Fruit fly (Drosophila melanogaster) whole organism: ENCODE data around the gene GstT4.

Experiments
- CG8478 ChIP-seq: fragments of >200 bp; optimal IDR thresholded peaks from 2 replicates; lab custom pipeline; 2018; ENCODE audit warnings: inconsistent platforms
- Dll ChIP-seq: fragments of >200 bp; optimal IDR thresholded peaks from 2 replicates; lab custom pipeline; 2017
- EcR ChIP-seq, 2 experiments: fragments of >200 bp; optimal IDR thresholded peaks; 2 replicates each; lab custom pipeline; 2017; ENCODE audit warnings: missing biosample characterization in 2 of 2, missing genetic modification characterization in 2 of 2, missing genetic modification reagents in 2 of 2
- pan ChIP-seq: fragments of >200 bp; optimal IDR thresholded peaks from 2 replicates; lab custom pipeline; 2017
- psq ChIP-seq: fragments of >200 bp; optimal IDR thresholded peaks from 2 replicates; lab custom pipeline; 2017
- usp ChIP-seq: fragments of >200 bp; optimal IDR thresholded peaks from 2 replicates; lab custom pipeline; 2017; ENCODE audit warnings: missing biosample characterization, missing genetic modification characterization, mixed read lengths

GstT4 gene

DNA sequence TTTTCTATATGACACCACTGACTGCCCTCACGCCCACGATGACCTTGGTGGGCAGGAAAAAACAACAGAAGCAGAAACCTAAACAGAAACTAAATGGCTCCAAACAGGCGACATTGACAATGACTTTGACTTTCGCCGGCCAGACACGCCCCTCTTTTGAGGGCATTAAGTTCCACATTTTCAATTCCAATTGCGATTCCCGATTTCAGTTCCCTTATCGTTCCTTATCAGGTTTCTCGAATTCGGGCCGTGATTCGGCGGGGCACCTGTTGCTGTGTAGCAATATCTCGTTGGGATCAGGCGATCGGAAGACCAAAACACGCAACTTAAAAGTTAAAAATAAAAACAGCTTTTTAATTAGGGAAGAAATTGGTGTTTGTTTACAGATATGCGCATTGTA, 3.1 kb downstream of the GstT4 start:
- TF ChIP-seq usp (GFP tag; lab: Kevin White, UChicago) (no peak), Dll (lab: Kevin White, UChicago) (no peak), psq (lab: Kevin White, UChicago) (no peak), CG8478 (lab: Kevin White, UChicago) (no peak), pan (lab: Kevin White, UChicago) (no peak), EcR (GFP tag; optimal IDR thresholded peaks at IDR 0.05; lab: Kevin White, UChicago) (no peak)

DNA sequence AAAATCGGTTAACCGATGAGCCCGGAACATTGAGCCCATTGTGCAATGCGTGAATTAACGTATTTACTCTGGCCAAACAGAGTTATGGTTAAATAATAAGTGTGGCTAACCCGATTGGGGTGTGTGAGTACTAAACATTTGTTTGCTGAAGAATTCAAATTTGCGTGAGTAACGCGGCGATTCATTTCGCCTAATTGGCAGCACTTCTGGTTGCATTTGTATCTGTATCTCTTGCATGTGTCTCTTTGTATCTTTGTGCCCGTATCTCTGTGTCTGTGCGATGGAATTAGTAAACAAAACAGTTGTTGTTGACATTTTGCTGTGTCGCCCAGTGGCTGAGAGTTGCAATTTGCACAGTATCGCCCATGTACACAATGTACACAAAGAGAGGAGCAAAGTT, 6.3 kb downstream of the GstT4 start:
- no peak for TF ChIP-seq pan (lab: Kevin White, UChicago)
- TF ChIP-seq CG8478 (lab: Kevin White, UChicago): no peak
- no peak for TF ChIP-seq Dll (lab: Kevin White, UChicago)
- TF ChIP-seq psq (lab: Kevin White, UChicago): no peak
- TF ChIP-seq usp (GFP tag; lab: Kevin White, UChicago): no peak
- no peak for TF ChIP-seq EcR (GFP tag; optimal IDR thresholded peaks at IDR 0.05; lab: Kevin White, UChicago)

DNA sequence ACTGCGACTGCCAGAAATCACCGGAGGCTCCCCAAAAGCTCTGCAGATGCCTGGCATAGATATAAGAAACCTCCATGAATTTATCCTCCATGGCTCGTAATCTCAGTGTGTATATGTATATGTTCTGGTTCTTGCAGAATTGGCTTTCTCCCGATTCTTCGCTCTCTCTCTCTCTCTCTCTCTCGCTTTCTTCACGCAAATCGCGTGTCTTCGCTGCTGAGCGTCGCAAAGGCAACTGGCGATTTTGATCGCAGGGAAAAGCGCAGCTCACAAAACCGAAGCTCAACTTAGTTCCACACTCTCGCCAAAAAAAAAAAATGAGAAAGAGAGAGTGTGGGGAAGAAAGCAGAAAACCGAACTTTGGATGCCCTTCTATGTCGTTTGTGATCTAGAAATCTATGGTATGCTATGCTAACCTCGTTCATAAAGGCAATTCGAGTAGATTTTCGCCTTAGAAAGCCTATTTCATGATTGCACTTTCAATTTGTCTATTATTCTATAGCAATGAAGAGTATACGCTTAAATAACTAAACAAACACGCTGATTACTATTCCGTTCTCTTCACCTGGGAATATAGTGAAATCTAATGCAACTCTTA, 6.9 kb downstream of the GstT4 start:
- TF ChIP-seq psq (lab: Kevin White, UChicago) (no peak), pan (lab: Kevin White, UChicago) (no peak), Dll (lab: Kevin White, UChicago) (peak; percentile 74), CG8478 (lab: Kevin White, UChicago) (no peak)

DNA sequence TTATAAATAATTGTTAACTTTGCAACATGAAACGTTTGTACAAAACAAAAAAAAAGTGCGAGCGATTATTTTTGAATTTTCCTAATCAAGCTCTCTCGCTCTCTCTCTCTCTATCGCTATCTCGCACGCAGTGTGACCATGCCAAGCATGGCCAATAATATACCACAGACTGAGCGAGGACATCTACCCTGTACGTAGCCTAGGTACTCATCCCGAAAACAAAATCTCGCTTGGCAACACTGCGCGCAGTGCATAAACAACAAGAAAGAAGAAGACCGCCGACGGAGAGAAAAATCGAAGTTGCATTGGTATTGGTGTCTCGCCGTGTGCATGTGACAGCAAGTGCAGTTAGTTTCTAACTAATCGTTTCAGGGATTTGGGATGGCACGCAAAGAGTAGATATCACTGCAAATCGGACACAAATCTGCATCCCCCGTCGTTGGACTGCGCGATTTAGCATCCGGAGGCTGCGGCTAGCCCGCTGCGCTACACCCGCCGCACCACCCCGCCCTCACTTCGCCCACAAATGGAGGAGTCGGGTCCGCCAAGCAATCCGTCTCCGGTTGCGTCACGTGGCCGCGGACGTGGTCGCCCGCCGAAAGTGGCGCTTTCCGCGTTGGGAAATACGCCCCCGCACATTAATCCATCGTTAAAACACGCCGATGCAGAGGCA, 8.5 kb downstream of the GstT4 start, which contains the start of the genes CG1998 and Set2:
CG1998 (minus strand) TSS at position 134 of the 673 bp plus-strand sequence.
Set2 (plus strand) TSS at position 302 of the 673 bp plus-strand sequence.
- TF ChIP-seq usp (GFP tag; lab: Kevin White, UChicago): no peak
- TF ChIP-seq Dll (lab: Kevin White, UChicago): no peak
- no peak for TF ChIP-seq psq (lab: Kevin White, UChicago)
- no peak for TF ChIP-seq pan (lab: Kevin White, UChicago)
- no peak for TF ChIP-seq CG8478 (lab: Kevin White, UChicago)
- TF ChIP-seq EcR (GFP tag; optimal IDR thresholded peaks at IDR 0.05; lab: Kevin White, UChicago): no peak

DNA sequence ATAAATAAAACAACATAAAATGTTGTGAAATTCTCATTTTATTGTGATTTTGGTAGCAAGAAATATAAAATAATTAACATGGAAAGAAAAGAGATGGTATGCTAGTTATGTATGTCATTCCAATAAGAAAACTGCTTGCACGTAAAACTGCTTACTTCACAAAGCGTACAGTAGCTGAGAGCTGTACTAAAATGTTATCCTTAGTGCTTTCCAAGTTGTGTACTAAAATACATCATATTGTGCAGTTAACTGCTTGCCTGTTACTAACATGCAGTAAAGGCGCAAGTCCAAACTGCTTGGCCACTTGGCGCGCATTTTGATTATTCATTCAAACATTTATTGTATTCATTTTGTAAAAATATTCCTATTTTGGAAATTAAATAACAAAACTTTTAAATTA, 16.5 kb downstream of the GstT4 start:
- no peak for TF ChIP-seq EcR (GFP tag; optimal IDR thresholded peaks at IDR 0.05; lab: Kevin White, UChicago)
- TF ChIP-seq psq (lab: Kevin White, UChicago): no peak
- TF ChIP-seq pan (lab: Kevin White, UChicago): no peak
- no peak for TF ChIP-seq Dll (lab: Kevin White, UChicago)
- no peak for TF ChIP-seq CG8478 (lab: Kevin White, UChicago)
- TF ChIP-seq usp (GFP tag; lab: Kevin White, UChicago): no peak

DNA sequence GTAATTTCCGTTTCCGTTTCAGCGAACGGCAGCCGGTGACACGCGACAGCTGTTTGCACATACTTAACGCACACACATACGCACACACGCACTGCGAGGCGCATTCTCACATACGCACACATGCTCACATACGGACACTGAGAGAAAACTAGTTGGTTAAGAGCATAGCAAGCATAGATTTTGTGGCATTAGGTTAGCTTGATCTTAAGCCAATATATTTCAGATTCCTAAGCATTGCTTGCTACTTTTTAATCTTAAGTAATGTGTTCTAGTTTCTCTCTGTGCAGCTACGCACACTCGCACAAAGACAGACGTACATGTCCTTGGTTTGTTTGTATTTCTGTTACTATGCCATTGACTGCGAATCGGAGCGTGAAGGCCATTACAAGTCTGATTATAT, 29.5 kb downstream of the GstT4 start:
- TF ChIP-seq psq (lab: Kevin White, UChicago) (no peak), usp (GFP tag; lab: Kevin White, UChicago) (no peak), EcR (GFP tag; optimal IDR thresholded peaks at IDR 0.05; lab: Kevin White, UChicago) (no peak), CG8478 (lab: Kevin White, UChicago) (no peak), pan (lab: Kevin White, UChicago) (no peak), Dll (lab: Kevin White, UChicago) (no peak)

DNA sequence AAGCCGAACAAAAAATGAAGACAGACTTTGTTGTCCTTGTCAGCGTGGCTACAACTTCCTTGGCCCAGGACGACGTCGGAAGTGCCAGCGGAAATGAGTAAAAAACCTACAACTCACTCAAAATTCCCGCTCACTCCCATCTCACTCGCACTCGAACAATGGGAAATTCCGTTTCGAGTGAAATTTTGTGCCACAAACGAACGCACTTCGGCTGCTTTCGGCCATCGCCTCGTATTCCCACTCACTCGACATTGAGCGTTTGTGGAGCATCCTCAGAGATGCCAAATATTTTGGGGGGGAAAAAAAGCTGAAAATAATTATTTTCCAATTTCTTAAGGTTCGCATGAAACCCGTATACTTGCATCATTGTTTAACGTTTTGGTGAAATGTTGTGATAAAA, 40.1 kb downstream of the GstT4 start:
- TF ChIP-seq psq (lab: Kevin White, UChicago) (no peak), CG8478 (lab: Kevin White, UChicago) (no peak), pan (lab: Kevin White, UChicago) (no peak), EcR (GFP tag; optimal IDR thresholded peaks at IDR 0.05; lab: Kevin White, UChicago) (no peak), Dll (lab: Kevin White, UChicago) (no peak), usp (GFP tag; lab: Kevin White, UChicago) (no peak)

DNA sequence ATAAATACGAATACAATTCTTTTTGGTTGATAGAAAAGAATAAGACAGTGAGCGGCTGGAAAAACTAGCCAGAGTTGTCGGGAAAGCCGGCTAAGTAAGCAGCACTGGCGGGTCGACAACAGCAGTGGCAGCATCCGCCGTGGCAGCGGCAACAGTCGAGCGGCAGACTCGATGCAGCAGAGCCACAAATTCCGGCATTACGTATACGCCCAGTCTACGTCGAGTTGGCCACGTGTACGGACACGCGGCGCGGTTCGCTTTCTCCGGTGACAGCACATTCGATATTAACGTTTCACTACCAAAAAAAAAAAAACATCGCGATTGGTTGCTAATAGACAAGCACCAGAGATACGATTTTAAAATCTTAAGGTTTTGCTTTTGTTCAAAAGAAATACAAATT, 41.1 kb downstream of the GstT4 start, which contains the start of gene Neto:
Neto (plus strand) TSS at position 209 of the 400 bp plus-strand sequence.
- TF ChIP-seq Dll (lab: Kevin White, UChicago): no peak
- no peak for TF ChIP-seq pan (lab: Kevin White, UChicago)
- TF ChIP-seq psq (lab: Kevin White, UChicago): no peak
- TF ChIP-seq CG8478 (lab: Kevin White, UChicago): no peak
- no peak for TF ChIP-seq usp (GFP tag; lab: Kevin White, UChicago)
- TF ChIP-seq EcR (GFP tag; optimal IDR thresholded peaks at IDR 0.05; lab: Kevin White, UChicago): no peak

DNA sequence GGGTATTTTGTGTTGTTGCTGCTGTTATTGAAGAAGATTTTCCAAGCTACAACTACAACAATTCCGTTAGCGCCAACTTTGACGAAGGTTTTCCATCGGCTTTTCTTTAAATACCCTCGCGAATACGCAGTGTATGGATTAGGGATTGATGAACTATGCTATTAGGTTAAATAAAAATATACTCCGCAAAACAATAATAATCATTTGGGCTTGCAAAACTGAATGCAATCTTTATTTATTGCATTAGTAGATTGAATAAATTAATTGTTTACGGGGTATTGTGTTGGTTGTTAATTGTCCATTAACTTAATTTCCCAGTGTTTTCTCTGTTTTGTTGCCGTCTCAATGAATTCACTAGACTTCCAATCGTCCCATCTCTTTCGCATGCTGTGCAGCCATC, 42.9 kb downstream of the GstT4 start:
- TF ChIP-seq psq (lab: Kevin White, UChicago) (no peak), Dll (lab: Kevin White, UChicago) (no peak), EcR (GFP tag; optimal IDR thresholded peaks at IDR 0.05; lab: Kevin White, UChicago) (no peak), CG8478 (lab: Kevin White, UChicago) (no peak), pan (lab: Kevin White, UChicago) (no peak), usp (GFP tag; lab: Kevin White, UChicago) (no peak)

DNA sequence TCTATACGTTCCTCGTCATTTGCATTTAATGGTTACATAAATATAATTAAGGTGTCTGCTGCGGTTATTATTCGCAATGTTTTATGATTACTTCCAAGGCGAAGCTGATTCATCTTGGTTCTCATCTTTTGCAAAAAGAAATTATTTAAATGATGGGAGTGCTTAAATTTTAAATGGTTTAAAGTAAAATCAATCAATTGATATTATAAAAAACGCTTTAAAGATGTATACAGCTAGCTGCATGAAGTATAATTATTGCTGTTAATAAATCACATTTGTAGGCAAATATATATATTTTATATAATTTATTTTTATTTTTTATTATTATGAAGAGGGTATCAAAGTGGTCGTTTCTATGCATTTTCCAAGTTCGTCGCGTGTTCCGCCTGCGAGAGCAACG, 46.2 kb downstream of the GstT4 start:
- no peak for TF ChIP-seq usp (GFP tag; lab: Kevin White, UChicago)
- TF ChIP-seq Dll (lab: Kevin White, UChicago): no peak
- TF ChIP-seq CG8478 (lab: Kevin White, UChicago): no peak
- TF ChIP-seq EcR (GFP tag; optimal IDR thresholded peaks at IDR 0.05; lab: Kevin White, UChicago): no peak
- TF ChIP-seq pan (lab: Kevin White, UChicago): no peak

DNA sequence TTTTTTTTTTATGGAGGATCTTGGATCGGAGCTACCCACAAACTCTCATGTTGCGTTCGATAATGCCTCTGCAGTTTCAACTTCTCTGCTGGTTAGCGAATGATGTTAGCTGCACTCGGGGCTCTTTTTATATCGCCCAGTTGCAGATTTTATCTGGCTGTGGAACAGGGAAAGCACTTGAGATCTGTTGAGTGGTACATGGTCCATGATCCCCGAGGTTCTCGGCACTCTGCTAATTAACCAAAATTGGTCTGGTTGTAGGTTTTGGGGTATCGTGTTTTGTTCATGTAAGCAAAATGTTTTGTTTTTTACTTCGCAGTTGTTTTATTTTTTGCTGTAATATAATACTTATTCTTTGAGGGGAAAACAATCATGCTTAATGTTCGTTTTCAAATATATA, 53.0 kb downstream of the GstT4 start, which contains the start of gene CG34324:
CG34324 (minus strand) TSS at position 101 of the 400 bp plus-strand sequence.
- TF ChIP-seq pan (lab: Kevin White, UChicago) (no peak), EcR (GFP tag; optimal IDR thresholded peaks at IDR 0.05; lab: Kevin White, UChicago) (no peak), Dll (lab: Kevin White, UChicago) (no peak), CG8478 (lab: Kevin White, UChicago) (no peak), psq (lab: Kevin White, UChicago) (no peak), usp (GFP tag; lab: Kevin White, UChicago) (no peak)
